Worm (Caenorhabditis elegans): ENCODE data around the gene Y12A6A.1.

Gene Y12A6A.1

ce11 chrX:13583895-13584344 lies 37.6 kb downstream of the Y12A6A.1 start (continued):
- TF ChIP-seq elt-2 (tag; optimal IDR thresholded peaks at IDR 0.05) (peak; percentile 20), ceh-6 (GFP tag; optimal IDR thresholded peaks at IDR 0.05) (peak; percentile 44), ceh-31 (tag; optimal IDR thresholded peaks at IDR 0.05) (peak; percentile 73), hlh-30 (tag; optimal IDR thresholded peaks at IDR 0.05; ENCODE audit: insufficient read depth) (peak; percentile 46), pat-9 (tag; optimal IDR thresholded peaks at IDR 0.05) (no peak), syd-9 (tag; optimal IDR thresholded peaks at IDR 0.05) (no peak), npax-4 (tag; optimal IDR thresholded peaks at IDR 0.05) (no peak), dve-1 (tag; optimal IDR thresholded peaks at IDR 0.05) (no peak), ets-4 (tag; optimal IDR thresholded peaks at IDR 0.05) (no peak), fax-1 (tag; optimal IDR thresholded peaks at IDR 0.05) (no peak), nhr-11 (tag; optimal IDR thresholded peaks at IDR 0.05) (no peak), tbx-7 (tag; optimal IDR thresholded peaks at IDR 0.05) (no peak), sdc-2 (tag; optimal IDR thresholded peaks at IDR 0.05) (peak; percentile 82), zip-5 (tag; optimal IDR thresholded peaks at IDR 0.05) (no peak), fkh-10 (GFP tag; optimal IDR thresholded peaks at IDR 0.05) (no peak), ama-1 (optimal IDR thresholded peaks at IDR 0.05) (no peak), ahr-1 (tag; optimal IDR thresholded peaks at IDR 0.05) (no peak), ttx-3 (tag; optimal IDR thresholded peaks at IDR 0.05) (no peak), madf-2 (tag; optimal IDR thresholded peaks at IDR 0.05) (peak; percentile 34), pha-2 (tag; optimal IDR thresholded peaks at IDR 0.05) (no peak)

- no peak for TF ChIP-seq elt-4 (tag; optimal IDR thresholded peaks at IDR 0.05)
- no peak for TF ChIP-seq hlh-8 (tag; optimal IDR thresholded peaks at IDR 0.05)
- no peak for TF ChIP-seq nhr-11 (tag; optimal IDR thresholded peaks at IDR 0.05)
- no peak for TF ChIP-seq gmeb-2 (tag; optimal IDR thresholded peaks at IDR 0.05)
Observed at ce11 chrX:13581820-13582219, 39.7 kb downstream of the Y12A6A.1 start, which contains the start of gene F54B11.10. Gene F54B11.10, plus strand, starts transcription at chrX:13582120.

ce11 chrX:13578483-13578882 lies 43.0 kb downstream of the Y12A6A.1 start, which contains the start of gene F54B11.11:
Gene F54B11.11, plus strand, starts transcription at chrX:13578783.
- no peak for TF ChIP-seq ztf-16 (tag; optimal IDR thresholded peaks at IDR 0.05)
- no peak for TF ChIP-seq pha-2 (tag; optimal IDR thresholded peaks at IDR 0.05)
- TF ChIP-seq T23F11.4 (GFP tag; optimal IDR thresholded peaks at IDR 0.05): no peak
- no peak for TF ChIP-seq fkh-10 (GFP tag; optimal IDR thresholded peaks at IDR 0.05)
- TF ChIP-seq ceh-48 (tag; optimal IDR thresholded peaks at IDR 0.05): no peak
- TF ChIP-seq nfya-1 (tag; optimal IDR thresholded peaks at IDR 0.05): no peak
- no peak for TF ChIP-seq pros-1 (tag; optimal IDR thresholded peaks at IDR 0.05)
- TF ChIP-seq rnt-1 (tag; optimal IDR thresholded peaks at IDR 0.05): no peak
- TF ChIP-seq pat-9 (tag; optimal IDR thresholded peaks at IDR 0.05): no peak
- no peak for TF ChIP-seq hlh-13 (GFP tag; optimal IDR thresholded peaks at IDR 0.05)
- no peak for TF ChIP-seq che-1 (tag; optimal IDR thresholded peaks at IDR 0.05)

- no peak for TF ChIP-seq ceh-2 (tag; optimal IDR thresholded peaks at IDR 0.05)
- no peak for TF ChIP-seq K02D7.2 (tag; optimal IDR thresholded peaks at IDR 0.05)
- TF ChIP-seq ceh-14 (tag; optimal IDR thresholded peaks at IDR 0.05): no peak
- TF ChIP-seq T23F11.4 (GFP tag; optimal IDR thresholded peaks at IDR 0.05): no peak
- TF ChIP-seq gmeb-2 (tag; optimal IDR thresholded peaks at IDR 0.05): no peak
- TF ChIP-seq ceh-18 (tag; optimal IDR thresholded peaks at IDR 0.05): no peak
- TF ChIP-seq C38D4.7 (GFP tag; optimal IDR thresholded peaks at IDR 0.05): no peak
- TF ChIP-seq unc-42 (tag; optimal IDR thresholded peaks at IDR 0.05): no peak
- TF ChIP-seq pha-4 (tag; optimal IDR thresholded peaks at IDR 0.05): no peak
- no peak for TF ChIP-seq Y22D7AL.16 (tag; optimal IDR thresholded peaks at IDR 0.05)
Observed at ce11 chrX:13574029-13574428, 47.5 kb downstream of the Y12A6A.1 start.
